Fruit fly (Drosophila melanogaster): ENCODE results near the gene Svil.

DNA sequence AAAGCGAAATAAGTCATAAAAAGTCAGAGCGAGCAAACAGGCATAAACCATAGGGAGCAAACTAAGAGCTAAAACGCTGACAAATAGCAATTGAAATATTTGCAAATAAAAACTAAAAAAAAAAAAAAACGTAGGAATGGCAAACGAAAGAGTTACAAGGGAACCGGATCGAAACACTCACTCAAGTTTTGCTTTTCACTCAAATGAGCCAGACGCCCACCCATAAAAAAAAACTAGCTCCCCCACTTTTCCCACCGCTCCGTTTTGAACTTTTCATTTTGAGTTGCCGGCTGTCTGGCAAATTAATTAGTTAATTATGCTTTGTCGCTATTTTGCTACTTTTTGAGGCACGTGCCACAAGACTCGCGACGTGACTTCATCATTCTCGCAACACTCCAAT lies 37.4 kb downstream of the Svil start:
- no peak for TF ChIP-seq CG6808 (GFP tag; optimal IDR thresholded peaks at IDR 0.05)
- no peak for TF ChIP-seq Sox15 (GFP tag; optimal IDR thresholded peaks at IDR 0.05)
- TF ChIP-seq eg (GFP tag; IDR thresholded peaks at IDR 0.05) = no peak
